Worm (Caenorhabditis elegans) whole organism, young adult: ENCODE data around the gene gtf-2A2.

Experiments
- B0019.2 ChIP-seq: fragments of 200-800 bp; sonication (Bioruptor generic); conservative IDR thresholded peaks from 2 replicates; pipeline ENCODE4 v1.3.6; 2022; ENCODE audit warnings: missing genetic modification reagents, missing genetic modification characterization, missing compliant biosample characterization
- B0261.1 ChIP-seq: sonication (generic microtip); optimal IDR thresholded peaks from 2 replicates; lab custom pipeline; 2016; ENCODE audit warnings: mild to moderate bottlenecking, missing genetic modification characterization, moderate library complexity, missing compliant biosample characterization
- B0336.3 ChIP-seq: fragments of 200-800 bp; sonication (Bioruptor generic); IDR thresholded peaks from 2 replicates; pipeline ENCODE4 v1.3.6; 2022; ENCODE audit warnings: missing genetic modification characterization, missing compliant biosample characterization
- C17E4.6 ChIP-seq: fragments of 200-800 bp; sonication (Bioruptor generic); IDR thresholded peaks from 2 replicates; pipeline ENCODE4 v1.3.6; 2022; ENCODE audit warnings: missing genetic modification reagents, missing genetic modification characterization, missing compliant biosample characterization
- F23B12.7 ChIP-seq: sonication (generic microtip); optimal IDR thresholded peaks from 2 replicates; lab custom pipeline; 2017; ENCODE audit warnings: missing genetic modification characterization, mild to moderate bottlenecking, missing compliant biosample characterization, antibody characterized with exemption, moderate library complexity; ENCODE audit not compliant: insufficient read depth
- F39B2.1 ChIP-seq: fragments of 200-800 bp; sonication (Bioruptor generic); IDR thresholded peaks from 2 replicates; pipeline ENCODE4 v1.3.6; 2022; ENCODE audit warnings: missing genetic modification reagents, missing genetic modification characterization, missing compliant biosample characterization
- F49E8.2 ChIP-seq: sonication (generic microtip); optimal IDR thresholded peaks from 3 replicates; lab custom pipeline; 2017; ENCODE audit warnings: missing genetic modification characterization, mild to moderate bottlenecking, missing compliant biosample characterization, antibody characterized with exemption, moderate library complexity; ENCODE audit not compliant: insufficient read depth
- F52B5.7 ChIP-seq: sonication (generic microtip); optimal IDR thresholded peaks from 2 replicates; lab custom pipeline; 2016; ENCODE audit warnings: mild to moderate bottlenecking, missing genetic modification characterization, missing compliant biosample characterization
- F55B11.4 ChIP-seq: sonication (generic microtip); optimal IDR thresholded peaks from 2 replicates; lab custom pipeline; 2016; ENCODE audit warnings: missing compliant biosample characterization, missing genetic modification characterization, borderline replicate concordance; ENCODE audit not compliant: insufficient read depth
- K11D2.4 ChIP-seq: fragments of 200-800 bp; sonication (Bioruptor generic); IDR thresholded peaks from 2 replicates; pipeline ENCODE4 v1.3.6; 2022; ENCODE audit warnings: missing genetic modification reagents, missing genetic modification characterization, missing compliant biosample characterization
- T26A5.8 ChIP-seq: sonication (generic microtip); optimal IDR thresholded peaks from 2 replicates; lab custom pipeline; 2016; ENCODE audit warnings: missing genetic modification characterization, missing compliant biosample characterization
- Y67H2A.10 ChIP-seq: fragments of 200-800 bp; sonication (Bioruptor generic); conservative IDR thresholded peaks from 2 replicates; pipeline ENCODE4 v1.3.6; 2022; ENCODE audit warnings: missing genetic modification reagents, missing genetic modification characterization, missing compliant biosample characterization
- aptf-2 ChIP-seq: fragments of 200-800 bp; sonication (Bioruptor generic); conservative IDR thresholded peaks from 2 replicates; pipeline ENCODE4 v1.3.6; 2022; ENCODE audit warnings: missing genetic modification reagents, missing genetic modification characterization, missing compliant biosample characterization
- atf-7 ChIP-seq: sonication (generic microtip); optimal IDR thresholded peaks from 2 replicates; lab custom pipeline; 2017; ENCODE audit warnings: mild to moderate bottlenecking, missing genetic modification characterization, missing compliant biosample characterization
- attf-3 ChIP-seq: fragments of 200-800 bp; sonication (Bioruptor generic); conservative IDR thresholded peaks from 2 replicates; pipeline ENCODE4 v1.3.6; 2022; ENCODE audit warnings: missing genetic modification reagents, missing genetic modification characterization, missing compliant biosample characterization
- attf-6 ChIP-seq: fragments of 200-800 bp; sonication (Bioruptor generic); IDR thresholded peaks from 2 replicates; pipeline ENCODE4 v1.3.6; 2022; ENCODE audit warnings: missing genetic modification reagents, missing genetic modification characterization, missing compliant biosample characterization
- bed-2 ChIP-seq: fragments of 200-800 bp; sonication (Bioruptor generic); IDR thresholded peaks from 2 replicates; pipeline ENCODE4 v1.3.6; 2022; ENCODE audit warnings: missing genetic modification reagents, missing genetic modification characterization, missing compliant biosample characterization
- cebp-1 ChIP-seq, 2 experiments: fragments of 200-800 bp in 1 of 2; sonication (Bioruptor generic) in 1 of 2; sonication (generic microtip) in 1 of 2; IDR thresholded peaks in 1 of 2; optimal IDR thresholded peaks in 1 of 2; 2 replicates each; pipeline versions ENCODE4 v1.3.6 to Lab custom; 2017 to 2022; ENCODE audit warnings: missing compliant biosample characterization in 2 of 2, missing genetic modification characterization in 2 of 2, mild to moderate bottlenecking in 1 of 2, missing genetic modification reagents in 1 of 2, moderate library complexity in 1 of 2
- ceh-40 ChIP-seq: fragments of 200-800 bp; sonication (Bioruptor generic); IDR thresholded peaks from 2 replicates; pipeline ENCODE4 v1.3.6; 2022; ENCODE audit warnings: missing genetic modification characterization, missing compliant biosample characterization
- ceh-79 ChIP-seq: sonication (generic microtip); optimal IDR thresholded peaks from 2 replicates; lab custom pipeline; 2017; ENCODE audit warnings: mild to moderate bottlenecking, missing genetic modification characterization, missing compliant biosample characterization
- die-1 ChIP-seq: sonication (generic microtip); optimal IDR thresholded peaks from 2 replicates; lab custom pipeline; 2016; ENCODE audit warnings: missing genotype, mild to moderate bottlenecking, missing genetic modification characterization, missing compliant biosample characterization
- dox-1 ChIP-seq: fragments of 200-800 bp; sonication (Bioruptor generic); IDR thresholded peaks from 2 replicates; pipeline ENCODE4 v1.3.6; 2022; ENCODE audit warnings: missing genetic modification reagents, missing genetic modification characterization, missing compliant biosample characterization
- dpl-1 ChIP-seq: fragments of 150-350 bp; optimal IDR thresholded peaks from 2 replicates; lab custom pipeline; 2014; ENCODE audit warnings: missing biosample characterization, missing genetic modification reagents, missing genetic modification characterization
- efl-1 ChIP-seq: fragments of 150-350 bp; optimal IDR thresholded peaks from 2 replicates; lab custom pipeline; 2014; ENCODE audit warnings: missing biosample characterization, missing genetic modification reagents, missing genetic modification characterization
- ets-4 ChIP-seq: fragments of 200-800 bp; sonication (Bioruptor generic); optimal IDR thresholded peaks from 2 replicates; lab custom pipeline; 2018; ENCODE audit warnings: mild to moderate bottlenecking, missing genetic modification characterization, missing compliant biosample characterization
- fkh-3 ChIP-seq: sonication (generic microtip); optimal IDR thresholded peaks from 2 replicates; lab custom pipeline; 2016; ENCODE audit warnings: mild to moderate bottlenecking, missing genetic modification characterization, missing compliant biosample characterization
- hlh-26 ChIP-seq: fragments of 200-800 bp; sonication (Bioruptor generic); conservative IDR thresholded peaks from 2 replicates; pipeline ENCODE4 v1.3.6; 2022; ENCODE audit warnings: missing genetic modification reagents, missing genetic modification characterization, missing compliant biosample characterization
- hmg-20 ChIP-seq: fragments of 200-800 bp; sonication (Bioruptor generic); IDR thresholded peaks from 2 replicates; pipeline ENCODE4 v1.3.6; 2022; ENCODE audit warnings: missing genetic modification reagents, missing genetic modification characterization, missing compliant biosample characterization
- hsf-1 ChIP-seq: fragments of 200-800 bp; sonication (Bioruptor generic); IDR thresholded peaks from 2 replicates; pipeline ENCODE4 v1.3.6; 2022; ENCODE audit warnings: missing genetic modification reagents, missing genetic modification characterization, missing compliant biosample characterization
- let-607 ChIP-seq, 2 experiments: fragments of 200-800 bp in 1 of 2; sonication (Bioruptor generic) in 1 of 2; sonication (generic microtip) in 1 of 2; optimal IDR thresholded peaks; 2 replicates each; lab custom pipeline; 2016 to 2018; ENCODE audit warnings: mild to moderate bottlenecking in 2 of 2, missing compliant biosample characterization in 2 of 2, missing genetic modification characterization in 2 of 2, moderate library complexity in 2 of 2, missing genotype in 1 of 2
- lin-26 ChIP-seq: fragments of 200-800 bp; sonication (Bioruptor generic); IDR thresholded peaks from 2 replicates; pipeline ENCODE4 v1.3.6; 2022; ENCODE audit warnings: missing genetic modification reagents, missing genetic modification characterization, missing compliant biosample characterization
- lin-35 ChIP-seq, 3 experiments: fragments of 150-350 bp in 2 of 3; sonication (generic microtip) in 1 of 3; optimal IDR thresholded peaks; 2 replicates each; lab custom pipeline; 2014 to 2018; ENCODE audit warnings: missing biosample characterization in 3 of 3, missing genetic modification characterization in 3 of 3, missing genetic modification reagents in 3 of 3
- lir-1 ChIP-seq: fragments of 200-800 bp; sonication (Bioruptor generic); conservative IDR thresholded peaks from 2 replicates; pipeline ENCODE4 v1.3.6; 2022; ENCODE audit warnings: missing genetic modification reagents, missing genetic modification characterization, missing compliant biosample characterization
- madf-6 ChIP-seq: fragments of 200-800 bp; sonication (Bioruptor generic); IDR thresholded peaks from 2 replicates; pipeline ENCODE4 v1.3.6; 2022; ENCODE audit warnings: missing genetic modification reagents, missing genetic modification characterization, missing compliant biosample characterization
- mxl-1 ChIP-seq: sonication (generic microtip); optimal IDR thresholded peaks from 2 replicates; lab custom pipeline; 2016; ENCODE audit warnings: missing genetic modification characterization, missing compliant biosample characterization
- nhr-90 ChIP-seq: sonication (generic microtip); optimal IDR thresholded peaks from 2 replicates; lab custom pipeline; 2016; ENCODE audit warnings: missing genotype, mild to moderate bottlenecking, missing genetic modification characterization, missing compliant biosample characterization
- pbrm-1 ChIP-seq: fragments of 200-800 bp; sonication (Bioruptor generic); IDR thresholded peaks from 2 replicates; pipeline ENCODE4 v1.3.6; 2022; ENCODE audit warnings: missing genetic modification reagents, missing genetic modification characterization, missing compliant biosample characterization
- rec-8 ChIP-seq, 2 experiments: sonication (generic microtip); optimal IDR thresholded peaks; 2 replicates each; lab custom pipeline; 2016; ENCODE audit warnings: mild to moderate bottlenecking in 2 of 2, missing genetic modification characterization in 2 of 2, missing genetic modification reagents in 2 of 2, missing genotype in 2 of 2, missing biosample characterization in 1 of 2, missing compliant biosample characterization in 1 of 2, moderate library complexity in 1 of 2
- repo-1 ChIP-seq: sonication (generic microtip); optimal IDR thresholded peaks from 2 replicates; lab custom pipeline; 2017; ENCODE audit warnings: mild to moderate bottlenecking, missing genetic modification characterization, missing compliant biosample characterization
- sdz-38 ChIP-seq: sonication (generic microtip); optimal IDR thresholded peaks from 2 replicates; lab custom pipeline; 2016; ENCODE audit warnings: missing genotype, missing genetic modification characterization, missing compliant biosample characterization
- snpc-4 ChIP-seq, 5 experiments: fragments of 150-350 bp in 1 of 5; sonication (generic microtip) in 4 of 5; optimal IDR thresholded peaks; 2 replicates each; lab custom pipeline; 2014 to 2018; ENCODE audit warnings: missing genetic modification characterization in 5 of 5, missing biosample characterization in 3 of 5, antibody characterized with exemption in 2 of 5, mild to moderate bottlenecking in 2 of 5, missing compliant biosample characterization in 2 of 5, missing genotype in 2 of 5, moderate library complexity in 2 of 5, missing genetic modification reagents in 1 of 5
- somi-1 ChIP-seq: fragments of 200-800 bp; sonication (Bioruptor generic); optimal IDR thresholded peaks from 2 replicates; lab custom pipeline; 2018; ENCODE audit warnings: mild to moderate bottlenecking, missing genetic modification characterization, missing compliant biosample characterization
- sptf-2 ChIP-seq: fragments of 200-800 bp; sonication (Bioruptor generic); optimal IDR thresholded peaks from 2 replicates; lab custom pipeline; 2018; ENCODE audit warnings: mild to moderate bottlenecking, missing genetic modification characterization, missing compliant biosample characterization
- unc-62 ChIP-seq: fragments of 150-350 bp; optimal IDR thresholded peaks from 2 replicates; lab custom pipeline; 2014; ENCODE audit warnings: missing biosample characterization, missing genetic modification reagents, missing genetic modification characterization
- ztf-26 ChIP-seq: sonication (generic microtip); optimal IDR thresholded peaks from 2 replicates; lab custom pipeline; 2017; ENCODE audit warnings: missing genetic modification characterization, missing compliant biosample characterization
- ztf-28 ChIP-seq: fragments of 200-800 bp; sonication (Bioruptor generic); IDR thresholded peaks from 2 replicates; pipeline ENCODE4 v1.3.6; 2022; ENCODE audit warnings: missing genetic modification reagents, missing genetic modification characterization, missing compliant biosample characterization
- ztf-6 ChIP-seq: fragments of 200-800 bp; sonication (Bioruptor generic); IDR thresholded peaks from 2 replicates; pipeline ENCODE4 v1.3.6; 2022; ENCODE audit warnings: missing genetic modification reagents, missing genetic modification characterization, missing compliant biosample characterization

The gtf-2A2 gene

DNA sequence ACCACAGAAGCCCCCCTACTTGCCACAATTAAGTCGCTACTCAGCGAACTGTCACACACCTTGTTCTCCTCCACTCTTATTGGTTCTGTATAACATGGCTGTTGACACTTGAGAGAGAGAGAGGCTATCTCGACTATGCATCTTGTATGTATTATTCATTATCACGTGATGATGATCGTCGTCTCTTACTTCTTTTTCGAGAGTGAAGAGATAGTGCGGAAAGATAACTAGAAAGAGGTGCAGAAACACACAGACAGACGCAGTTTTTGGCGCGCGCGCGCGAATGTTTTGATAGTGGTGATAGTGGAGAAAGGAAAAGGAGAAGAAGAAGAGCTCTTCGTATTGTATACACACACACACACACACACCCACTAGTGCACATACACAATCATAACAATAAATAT is 7.6 kb upstream of the gtf-2A2 start (continued):
- TF ChIP-seq unc-62 (peak; percentile 79), rec-8 (tag; optimal IDR thresholded peaks at IDR 0.05; lab: Kevin White, UChicago) (no peak), dox-1 (GFP tag; lab: Robert Waterston, UW) (peak; percentile 62), madf-6 (GFP tag; lab: Robert Waterston, UW) (no peak), snpc-4 (GFP tag; optimal IDR thresholded peaks at IDR 0.05; lab: Kevin White, UChicago) (no peak), snpc-4 (tag; optimal IDR thresholded peaks at IDR 0.05; lab: Kevin White, UChicago) (peak in 2 of 4 experiments; percentile 17 to 44), sptf-2 (no peak), F52B5.7 (tag; lab: Kevin White, UChicago) (no peak), die-1 (tag; lab: Kevin White, UChicago) (no peak), nhr-90 (tag; lab: Kevin White, UChicago) (peak; percentile 43), ztf-6 (GFP tag; lab: Robert Waterston, UW) (no peak), aptf-2 (GFP tag; lab: Robert Waterston, UW) (no peak), ztf-28 (GFP tag; lab: Robert Waterston, UW) (no peak), F39B2.1 (GFP tag; lab: Robert Waterston, UW) (no peak), hmg-20 (GFP tag; lab: Robert Waterston, UW) (no peak), F23B12.7 (tag; lab: Kevin White, UChicago) (no peak), ztf-26 (tag; lab: Kevin White, UChicago) (peak; percentile 44), lin-35 (GFP tag; optimal IDR thresholded peaks at IDR 0.05; lab: Kevin White, UChicago) (peak in 1 of 3 experiments; percentile 2), C17E4.6 (GFP tag; lab: Robert Waterston, UW) (no peak), F49E8.2 (no peak), sdz-38 (tag; lab: Kevin White, UChicago) (no peak), dpl-1 (GFP tag; lab: Kevin White, UChicago) (no peak), T26A5.8 (tag; lab: Kevin White, UChicago) (no peak), pbrm-1 (GFP tag; lab: Robert Waterston, UW) (0 out of 2 replicates have a peak, but pooled peaks have one; percentile 22), K11D2.4 (GFP tag; lab: Robert Waterston, UW) (no peak), mxl-1 (tag; lab: Kevin White, UChicago) (no peak), attf-3 (GFP tag; lab: Robert Waterston, UW) (no peak), hsf-1 (GFP tag; lab: Robert Waterston, UW) (0 out of 2 replicates have a peak, but pooled peaks have one; percentile 41), ceh-40 (no peak), let-607 (tag; optimal IDR thresholded peaks at IDR 0.05; lab: Kevin White, UChicago) (no peak), fkh-3 (no peak), hlh-26 (GFP tag; lab: Robert Waterston, UW) (no peak), efl-1 (no peak), cebp-1 (GFP tag; IDR thresholded peaks at IDR 0.05; lab: Robert Waterston, UW) (peak; percentile 43; the same call in 1 of the 2 replicates), cebp-1 (tag; optimal IDR thresholded peaks at IDR 0.05; lab: Kevin White, UChicago) (peak; percentile 67), B0336.3 (GFP tag; lab: Robert Waterston, UW) (peak; percentile 24; the same call in 1 of the 2 replicates), Y67H2A.10 (no peak), lin-26 (GFP tag; lab: Robert Waterston, UW) (0 out of 2 replicates have a peak, but pooled peaks have one; percentile 11), F55B11.4 (no peak), bed-2 (GFP tag; lab: Robert Waterston, UW) (no peak), atf-7 (tag; lab: Kevin White, UChicago) (peak; percentile 44), repo-1 (tag; lab: Kevin White, UChicago) (no peak), lir-1 (GFP tag; lab: Robert Waterston, UW) (0 out of 2 replicates have a peak, but pooled peaks have one; percentile 27), ceh-79 (no peak), attf-6 (no peak), somi-1 (GFP tag; lab: Kevin White, UChicago) (no peak), ets-4 (GFP tag; lab: Kevin White, UChicago) (no peak), B0019.2 (GFP tag; lab: Robert Waterston, UW) (no peak), B0261.1 (tag; lab: Kevin White, UChicago) (no peak)
